Worm (Caenorhabditis elegans) whole organism, late embryonic: Measurements from ENCODE around the gene srh-297.

Experiments used
- F13H6.1 ChIP-seq: sonication (generic microtip); optimal IDR thresholded peaks from 2 replicates; lab custom pipeline; 2016; ENCODE audit warnings: missing genetic modification characterization, missing compliant biosample characterization
- dmd-4 ChIP-seq: sonication (generic microtip); optimal IDR thresholded peaks from 2 replicates; lab custom pipeline; 2016; ENCODE audit warnings: borderline replicate concordance, missing genetic modification characterization, missing compliant biosample characterization

DNA sequence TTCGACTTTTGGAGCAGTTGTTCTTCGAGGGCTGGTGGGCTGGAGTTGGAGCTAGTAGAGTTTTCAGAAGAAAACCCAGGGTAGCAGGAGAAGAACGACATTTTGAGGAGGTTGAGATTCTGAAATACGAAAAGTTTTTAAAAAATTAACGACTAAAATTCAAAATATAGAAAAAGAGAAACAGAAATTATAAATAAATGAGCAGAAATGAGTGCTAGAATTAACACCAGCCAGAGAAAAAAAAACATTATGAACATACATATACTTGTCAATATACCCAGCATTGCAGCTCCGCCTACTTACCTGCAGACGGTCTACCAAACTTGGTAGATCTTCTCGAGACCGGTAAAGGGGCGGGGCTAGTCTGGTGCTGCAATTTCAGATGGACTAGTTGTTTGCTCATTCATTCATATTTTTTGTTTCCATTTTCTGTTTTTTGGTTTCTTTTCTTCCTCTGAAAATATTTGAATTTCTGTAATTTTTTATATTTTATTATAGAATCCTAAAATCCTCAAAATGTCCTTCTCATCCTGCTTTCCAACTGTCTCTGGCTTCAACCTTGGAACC, 23.8 kb downstream of the srh-297 start, which contains the start of the genes ZC239.20 and ZC239.21:
- TF ChIP-seq F13H6.1: no peak
- no peak for TF ChIP-seq dmd-4 (tag; lab: Kevin White, UChicago)
